Worm (Caenorhabditis elegans): Measurements from ENCODE around the gene stip-1.

The stip-1 gene

ce11 chrII:10349915-10350314 lies at the start of gene stip-1:
Gene stip-1 (minus strand): TSS chrII:10350012.
- TF ChIP-seq ZK546.5 (tag; optimal IDR thresholded peaks at IDR 0.05): no peak

- TF ChIP-seq egl-27 (tag; optimal IDR thresholded peaks at IDR 0.05): no peak
- TF ChIP-seq nhr-12 (tag; optimal IDR thresholded peaks at IDR 0.05): no peak
- no peak for TF ChIP-seq eor-1 (tag; optimal IDR thresholded peaks at IDR 0.05)
- no peak for TF ChIP-seq lsy-12 (tag; optimal IDR thresholded peaks at IDR 0.05)
- no peak for TF ChIP-seq nhr-23 (tag; optimal IDR thresholded peaks at IDR 0.05)
- no peak for TF ChIP-seq ceh-16 (tag; optimal IDR thresholded peaks at IDR 0.05)
- TF ChIP-seq nhr-237 (tag; optimal IDR thresholded peaks at IDR 0.05): no peak
- TF ChIP-seq tbx-2 (tag; optimal IDR thresholded peaks at IDR 0.05): no peak
- TF ChIP-seq nhr-77 (tag; optimal IDR thresholded peaks at IDR 0.05): no peak
- no peak for TF ChIP-seq mml-1 (tag; optimal IDR thresholded peaks at IDR 0.05)
- TF ChIP-seq daf-12 (tag; optimal IDR thresholded peaks at IDR 0.05): no peak
- no peak for TF ChIP-seq fos-1 (tag; optimal IDR thresholded peaks at IDR 0.05)
Measured at ce11 chrII:10396578-10396977, 46.8 kb upstream of the stip-1 start, which contains the start of gene T09F3.5. Gene T09F3.5 (plus strand): TSS chrII:10396878.

DNA sequence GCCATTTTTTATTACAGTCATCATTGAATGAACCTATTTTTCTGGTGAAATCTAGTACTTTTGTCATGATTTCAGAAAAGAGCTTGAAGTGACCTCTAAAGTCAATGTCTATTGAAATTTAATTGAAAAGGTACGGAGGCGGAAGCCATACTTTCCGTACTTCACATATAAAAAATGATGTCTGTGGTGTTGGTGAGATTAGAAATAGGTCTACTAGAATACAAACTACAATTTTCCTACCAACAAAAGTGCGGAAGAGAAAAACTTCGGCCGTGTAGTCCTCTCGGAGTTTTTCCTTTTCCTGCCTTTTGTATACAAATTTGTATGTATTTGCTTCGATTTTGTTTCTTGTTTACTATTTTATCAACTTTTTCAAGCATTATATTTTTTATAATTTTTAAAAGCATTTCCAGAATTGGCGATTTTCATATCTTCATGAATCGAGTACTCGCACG lies 45.5 kb upstream of the stip-1 start, which contains the start of gene T09F3.4:
T09F3.4 (plus strand) TSS at position 405 of the 455 bp plus-strand sequence.
- TF ChIP-seq nhr-25 (tag; optimal IDR thresholded peaks at IDR 0.05): no peak
- no peak for TF ChIP-seq unc-62 (GFP tag; optimal IDR thresholded peaks at IDR 0.05)
- TF ChIP-seq fos-1 (tag; optimal IDR thresholded peaks at IDR 0.05): no peak
- peak; percentile 70 for TF ChIP-seq snpc-4 (tag; optimal IDR thresholded peaks at IDR 0.05)
- TF ChIP-seq nhr-77 (tag; optimal IDR thresholded peaks at IDR 0.05): no peak
- TF ChIP-seq pqm-1 (tag; optimal IDR thresholded peaks at IDR 0.05): peak; percentile 2
- TF ChIP-seq mdl-1 (tag; optimal IDR thresholded peaks at IDR 0.05): no peak
- TF ChIP-seq nhr-23 (tag; optimal IDR thresholded peaks at IDR 0.05): peak; percentile 58
- TF ChIP-seq aly-2 (tag; optimal IDR thresholded peaks at IDR 0.05): no peak
- no peak for TF ChIP-seq eor-1 (tag; optimal IDR thresholded peaks at IDR 0.05)
- peak; percentile 52 for TF ChIP-seq lin-15B (tag; optimal IDR thresholded peaks at IDR 0.05)
- peak; percentile 70 for TF ChIP-seq pha-4 (tag; optimal IDR thresholded peaks at IDR 0.05)
- TF ChIP-seq nhr-28 (tag; optimal IDR thresholded peaks at IDR 0.05): no peak
- TF ChIP-seq elt-2 (tag; optimal IDR thresholded peaks at IDR 0.05): peak; percentile 25
- TF ChIP-seq zag-1 (tag; optimal IDR thresholded peaks at IDR 0.05): no peak
- TF ChIP-seq hmg-11 (tag; optimal IDR thresholded peaks at IDR 0.05): peak; percentile 35
- TF ChIP-seq unc-39 (tag; optimal IDR thresholded peaks at IDR 0.05): no peak
- no peak for TF ChIP-seq egl-27 (tag; optimal IDR thresholded peaks at IDR 0.05)
- TF ChIP-seq nhr-76 (tag; optimal IDR thresholded peaks at IDR 0.05): no peak
- TF ChIP-seq egl-5 (tag; optimal IDR thresholded peaks at IDR 0.05): no peak
- no peak for TF ChIP-seq ceh-16 (tag; optimal IDR thresholded peaks at IDR 0.05)
- no peak for TF ChIP-seq fkh-10 (GFP tag; optimal IDR thresholded peaks at IDR 0.05)
- TF ChIP-seq jun-1 (tag; optimal IDR thresholded peaks at IDR 0.05): no peak
- TF ChIP-seq nhr-43 (tag; optimal IDR thresholded peaks at IDR 0.05; ENCODE audit: poor library complexity, severe bottlenecking): peak; percentile 68
- TF ChIP-seq ceh-82 (tag; optimal IDR thresholded peaks at IDR 0.05): no peak
- TF ChIP-seq lin-39 (tag; optimal IDR thresholded peaks at IDR 0.05): no peak
- no peak for TF ChIP-seq nhr-11 (tag; optimal IDR thresholded peaks at IDR 0.05)
- TF ChIP-seq nfya-1 (tag; optimal IDR thresholded peaks at IDR 0.05; ENCODE audit: insufficient read depth): peak; percentile 69
- no peak for TF ChIP-seq sea-2 (GFP tag; optimal IDR thresholded peaks at IDR 0.05)

- TF ChIP-seq ZK546.5 (tag; optimal IDR thresholded peaks at IDR 0.05) (no peak), nhr-76 (tag; optimal IDR thresholded peaks at IDR 0.05) (no peak), mdl-1 (tag; optimal IDR thresholded peaks at IDR 0.05) (no peak), daf-12 (tag; optimal IDR thresholded peaks at IDR 0.05) (no peak), tbx-2 (tag; optimal IDR thresholded peaks at IDR 0.05) (no peak), egl-5 (tag; optimal IDR thresholded peaks at IDR 0.05) (no peak), nhr-25 (tag; optimal IDR thresholded peaks at IDR 0.05) (no peak), ceh-82 (tag; optimal IDR thresholded peaks at IDR 0.05) (no peak), skn-1 (tag; optimal IDR thresholded peaks at IDR 0.05) (no peak), nhr-11 (tag; optimal IDR thresholded peaks at IDR 0.05) (no peak), R02D3.7 (tag; optimal IDR thresholded peaks at IDR 0.05) (no peak), nhr-77 (tag; optimal IDR thresholded peaks at IDR 0.05) (no peak), elt-2 (tag; optimal IDR thresholded peaks at IDR 0.05) (no peak), elt-1 (tag; optimal IDR thresholded peaks at IDR 0.05) (no peak)
Measured at ce11 chrII:10393282-10394179, 43.7 kb upstream of the stip-1 start, which contains the start of gene gpd-1. Gene gpd-1 (plus strand): TSS chrII:10394129.

Measured in whole organism, L3 larva.